Fruit fly (Drosophila melanogaster): ENCODE data around the gene CG10903.

The CG10903 gene

DNA sequence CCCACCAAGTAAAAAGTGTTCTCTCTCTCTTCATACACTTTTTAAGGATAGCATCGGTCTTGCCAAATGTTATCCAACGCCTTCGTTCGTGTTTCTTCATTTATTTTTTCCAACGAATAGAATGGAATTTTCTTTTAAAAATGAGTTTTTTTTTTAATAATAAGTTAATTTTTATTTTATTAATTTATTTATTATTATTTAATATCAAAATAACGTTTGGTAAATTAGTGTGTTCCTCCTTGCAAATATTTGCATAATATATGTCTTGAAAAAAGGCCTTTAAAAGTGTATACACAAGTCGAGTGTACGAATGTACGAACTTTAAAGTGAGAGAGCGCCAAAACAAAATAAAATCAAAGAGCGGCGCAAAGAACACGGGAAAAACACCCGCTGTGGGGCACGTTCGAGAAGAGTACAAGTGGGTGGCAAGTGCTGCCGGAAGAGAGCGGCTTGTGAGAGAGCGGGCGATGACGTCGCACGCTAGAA, 3.0 kb upstream of the CG10903 start (continued):
- TF ChIP-seq CG17829 (tag; optimal IDR thresholded peaks at IDR 0.05) (peak; percentile 83), CG34422 (GFP tag; IDR thresholded peaks at IDR 0.05) (0 out of 3 replicates have a peak, but pooled peaks have one; percentile 7), HmgZ (tag; optimal IDR thresholded peaks at IDR 0.05) (peak; percentile 47), fd96Cb (tag; optimal IDR thresholded peaks at IDR 0.05) (peak; percentile 83), lola (GFP tag; optimal IDR thresholded peaks at IDR 0.05) (peak in 1 of 3 experiments; percentile 90), lmd (GFP tag; IDR thresholded peaks at IDR 0.05) (peak; percentile 80), CG8359 (GFP tag; optimal IDR thresholded peaks at IDR 0.05; ENCODE audit: borderline replicate concordance) (peak; percentile 61), CG17361 (GFP tag; IDR thresholded peaks at IDR 0.05) (no peak; the same call in 1 of the 3 replicates), row (GFP tag; IDR thresholded peaks at IDR 0.05) (peak; percentile 93), ATbp (GFP tag; optimal IDR thresholded peaks at IDR 0.05) (peak; percentile 86), vvl (GFP tag; IDR thresholded peaks at IDR 0.05) (peak; percentile 71), exex (tag; optimal IDR thresholded peaks at IDR 0.05) (peak; percentile 40), lab (GFP tag; optimal IDR thresholded peaks at IDR 0.05) (peak; percentile 86), CG12219 (GFP tag; optimal IDR thresholded peaks at IDR 0.05) (peak; percentile 62), CG18011 (GFP tag; optimal IDR thresholded peaks at IDR 0.05) (peak; percentile 40), nerfin-1 (tag; optimal IDR thresholded peaks at IDR 0.05) (peak; percentile 61), CG11560 (tag; IDR thresholded peaks at IDR 0.05) (no peak), lilli (GFP tag; optimal IDR thresholded peaks at IDR 0.05) (peak; percentile 68), CG3995 (GFP tag; optimal IDR thresholded peaks at IDR 0.05) (no peak), CG7963 (GFP tag; IDR thresholded peaks at IDR 0.05; ENCODE audit: partially characterized antibody) (no peak), CG16815 (GFP tag; optimal IDR thresholded peaks at IDR 0.05) (peak; percentile 48), pb (GFP tag; optimal IDR thresholded peaks at IDR 0.05) (no peak), CG17912 (GFP tag; optimal IDR thresholded peaks at IDR 0.05) (peak; percentile 35), CG30020 (tag; optimal IDR thresholded peaks at IDR 0.05) (no peak), NK7.1 (GFP tag; optimal IDR thresholded peaks at IDR 0.05) (peak; percentile 27), lov (optimal IDR thresholded peaks at IDR 0.05) (no peak), lov (GFP tag; IDR thresholded peaks at IDR 0.05) (no peak), cg (GFP tag; optimal IDR thresholded peaks at IDR 0.05) (no peak), ac (GFP tag; optimal IDR thresholded peaks at IDR 0.05) (no peak), croc (GFP tag; conservative IDR thresholded peaks at IDR 0.05) (peak; percentile 64; the same call in 2 of the 3 replicates), CG3847 (GFP tag; IDR thresholded peaks at IDR 0.05) (peak; percentile 82), Hmx (GFP tag; optimal IDR thresholded peaks at IDR 0.05) (no peak), CG31441 (GFP tag; IDR thresholded peaks at IDR 0.05) (peak; percentile 88), CG17568 (GFP tag; optimal IDR thresholded peaks at IDR 0.05) (peak; percentile 50), CG9727 (GFP tag; optimal IDR thresholded peaks at IDR 0.05) (peak; percentile 79), NC2α (GFP tag; optimal IDR thresholded peaks at IDR 0.05) (no peak), Antp (GFP tag; optimal IDR thresholded peaks at IDR 0.05) (no peak), Hey (tag; optimal IDR thresholded peaks at IDR 0.05) (no peak), D19A (tag; optimal IDR thresholded peaks at IDR 0.05) (peak; percentile 100), Fer1 (GFP tag; optimal IDR thresholded peaks at IDR 0.05) (peak; percentile 86), crc (GFP tag; optimal IDR thresholded peaks at IDR 0.05) (no peak), CG6689 (GFP tag; IDR thresholded peaks at IDR 0.05) (peak; percentile 78), CG12391 (tag; optimal IDR thresholded peaks at IDR 0.05) (peak; percentile 94), Nf-YA (GFP tag; IDR thresholded peaks at IDR 0.05) (no peak), sim (GFP tag; IDR thresholded peaks at IDR 0.05) (peak; percentile 26; the same call in 1 of the 2 replicates), zfh1 (GFP tag; IDR thresholded peaks at IDR 0.05) (0 out of 3 replicates have a peak, but pooled peaks have one; percentile 50), CG1647 (GFP tag; optimal IDR thresholded peaks at IDR 0.05) (no peak), hth (optimal IDR thresholded peaks at IDR 0.05) (no peak), repo (GFP tag; optimal IDR thresholded peaks at IDR 0.05) (no peak), CG3065 (GFP tag; optimal IDR thresholded peaks at IDR 0.05) (peak; percentile 45), CG6854 (GFP tag; optimal IDR thresholded peaks at IDR 0.05) (peak; percentile 80)
